Fruit fly (Drosophila melanogaster): ENCODE results near the gene Prosbeta4R2.

DNA sequence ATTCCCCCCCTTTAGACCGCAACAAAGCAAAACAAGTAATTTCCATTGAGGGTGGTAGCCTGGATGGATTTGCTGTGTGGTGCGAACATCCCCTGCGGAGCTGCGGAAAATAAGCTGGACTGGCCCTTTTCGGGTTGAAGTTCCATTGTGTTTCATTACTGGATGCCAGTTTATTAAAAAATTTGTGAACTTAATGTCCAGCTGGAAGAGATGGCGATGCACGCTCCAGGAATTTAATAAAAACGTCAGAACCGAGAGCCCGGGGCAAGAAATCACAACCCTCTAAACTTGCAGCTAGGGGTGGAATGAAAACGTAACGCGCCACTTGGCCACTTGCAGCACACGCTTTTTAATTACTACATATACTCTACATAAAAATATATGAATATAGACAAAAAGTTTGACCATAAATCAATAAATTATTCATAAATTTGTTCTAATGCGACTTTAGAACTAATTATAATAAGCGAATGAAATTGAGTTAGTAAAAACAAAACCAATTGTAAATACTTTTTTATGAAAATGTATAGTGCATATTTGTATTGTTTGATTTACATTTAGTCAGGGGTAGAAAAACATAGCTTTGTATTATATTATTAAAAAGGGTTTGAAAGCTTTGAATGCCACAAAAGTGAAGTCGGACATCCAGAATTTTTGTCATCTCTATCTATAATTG is 18.7 kb upstream of the Prosbeta4R2 start:
- no peak for TF ChIP-seq NFAT (GFP tag; IDR thresholded peaks at IDR 0.05)
- no peak for TF ChIP-seq CG30431 (GFP tag; optimal IDR thresholded peaks at IDR 0.05)
- no peak for TF ChIP-seq cg (GFP tag; optimal IDR thresholded peaks at IDR 0.05)
- peak; percentile 13 for TF ChIP-seq ATbp (GFP tag; optimal IDR thresholded peaks at IDR 0.05)
- TF ChIP-seq CG2875 (GFP tag; optimal IDR thresholded peaks at IDR 0.05): no peak
- no peak for TF ChIP-seq zen (tag; optimal IDR thresholded peaks at IDR 0.05)
- no peak for TF ChIP-seq aop (GFP tag; IDR thresholded peaks at IDR 0.05)
- no peak for TF ChIP-seq CG10431 (GFP tag; optimal IDR thresholded peaks at IDR 0.05)
- TF ChIP-seq CG2889 (GFP tag; IDR thresholded peaks at IDR 0.05): no peak
- TF ChIP-seq CG18476 (GFP tag; optimal IDR thresholded peaks at IDR 0.05): no peak
- TF ChIP-seq mld (GFP tag; IDR thresholded peaks at IDR 0.05; ENCODE audit: partially characterized antibody): no peak
- no peak for TF ChIP-seq CG6272 (GFP tag; IDR thresholded peaks at IDR 0.05)
- no peak for TF ChIP-seq slou (GFP tag; optimal IDR thresholded peaks at IDR 0.05)
- no peak for TF ChIP-seq CG12769 (tag; optimal IDR thresholded peaks at IDR 0.05)

Data from whole organism, embryonic.